Worm (Caenorhabditis elegans) whole organism, L1 larva: Measurements from ENCODE around the gene irld-42.
"Not testable (repeated sequence)": the region's sequence is repeated elsewhere in the genome, so short reads cannot be mapped to it uniquely, and the experiment has no call there.

Source experiments
- C34B4.2 ChIP-seq: sonication (generic microtip); optimal IDR thresholded peaks from 2 replicates; lab custom pipeline; 2017; ENCODE audit warnings: mild to moderate bottlenecking, missing genetic modification characterization, missing compliant biosample characterization
- Y116A8C.19 ChIP-seq: sonication (generic microtip); optimal IDR thresholded peaks from 2 replicates; lab custom pipeline; 2016; ENCODE audit warnings: missing compliant biosample characterization, missing genetic modification characterization, borderline replicate concordance
- ama-1 ChIP-seq: fragments of 150-350 bp; optimal IDR thresholded peaks from 2 replicates; lab custom pipeline; 2014
- blmp-1 ChIP-seq: fragments of 150-350 bp; optimal IDR thresholded peaks from 2 replicates; lab custom pipeline; 2014; ENCODE audit warnings: missing biosample characterization, missing genetic modification characterization
- ces-1 ChIP-seq: fragments of 150-350 bp; optimal IDR thresholded peaks from 2 replicates; lab custom pipeline; 2014; ENCODE audit warnings: missing biosample characterization, missing genetic modification reagents, missing genetic modification characterization
- efl-1 ChIP-seq, 4 experiments: fragments of 150-350 bp; optimal IDR thresholded peaks in 3 of 4; peaks in 1 of 4; 1 replicate in 1 of 4; 2 replicates in 3 of 4; lab custom pipeline; 2014; ENCODE audit warnings: missing biosample characterization in 2 of 4, missing genetic modification characterization in 2 of 4, missing genetic modification reagents in 2 of 4
- fos-1 ChIP-seq: fragments of 150-350 bp; optimal IDR thresholded peaks from 2 replicates; lab custom pipeline; 2014; ENCODE audit warnings: missing biosample characterization, missing genetic modification characterization
- lin-13 ChIP-seq: fragments of 150-350 bp; optimal IDR thresholded peaks from 2 replicates; lab custom pipeline; 2014; ENCODE audit warnings: missing biosample characterization, missing genetic modification reagents, missing genetic modification characterization
- lin-39 ChIP-seq: fragments of 150-350 bp; optimal IDR thresholded peaks from 2 replicates; lab custom pipeline; 2014; ENCODE audit warnings: missing biosample characterization, missing genetic modification reagents, missing genetic modification characterization
- nhr-11 ChIP-seq: fragments of 150-350 bp; optimal IDR thresholded peaks from 2 replicates; lab custom pipeline; 2014; ENCODE audit warnings: missing biosample characterization, missing genetic modification characterization
- nhr-28 ChIP-seq: fragments of 150-350 bp; optimal IDR thresholded peaks from 2 replicates; lab custom pipeline; 2014; ENCODE audit warnings: missing biosample characterization, missing genetic modification characterization
- sptf-1 ChIP-seq: fragments of 150-350 bp; optimal IDR thresholded peaks from 2 replicates; lab custom pipeline; 2014; ENCODE audit warnings: missing biosample characterization, missing genetic modification characterization
- zag-1 ChIP-seq: fragments of 150-350 bp; optimal IDR thresholded peaks from 2 replicates; lab custom pipeline; 2014; ENCODE audit warnings: missing biosample characterization, missing genetic modification characterization
- ztf-11 ChIP-seq, 2 experiments: sonication (generic microtip); optimal IDR thresholded peaks; 2 replicates each; lab custom pipeline; 2016 to 2017; ENCODE audit warnings: missing genetic modification characterization in 2 of 2, missing biosample characterization in 1 of 2, missing compliant biosample characterization in 1 of 2

- TF ChIP-seq C34B4.2 (tag; lab: Kevin White, UChicago); zag-1; ama-1 (lab: Kevin White, UChicago); lin-39 (tag; lab: Kevin White, UChicago); fos-1 (tag; lab: Kevin White, UChicago); nhr-11 (tag; lab: Kevin White, UChicago); efl-1 (optimal IDR thresholded peaks at IDR 0.05; lab: Kevin White, UChicago); efl-1 (GFP tag; optimal IDR thresholded peaks at IDR 0.05 in 1 of 2; lab: Kevin White, UChicago); lin-13 (GFP tag; lab: Kevin White, UChicago); nhr-28 (tag; lab: Kevin White, UChicago); blmp-1 (tag; lab: Kevin White, UChicago); ztf-11 (tag; optimal IDR thresholded peaks at IDR 0.05; lab: Kevin White, UChicago); Y116A8C.19 (tag; lab: Kevin White, UChicago); sptf-1 (tag; lab: Kevin White, UChicago); ces-1 (GFP tag; lab: Kevin White, UChicago): not testable (repeated sequence)
These were observed 25.6 kb downstream of the irld-42 start, which contains the start of gene Y46H3C.7 for ce11 chrV:1693876-1694275.
